Fruit fly (Drosophila melanogaster) whole organism, embryonic: Measurements from ENCODE around the gene dls.

Experiments
- Aef1 ChIP-seq: fragments of 200-800 bp; sonication (Bioruptor generic); IDR thresholded peaks from 3 replicates; pipeline ENCODE4 v1.3.6; 2022; ENCODE audit warnings: missing biosample characterization, missing genetic modification characterization
- jumu ChIP-seq: fragments of 200-800 bp; sonication (Bioruptor generic); optimal IDR thresholded peaks from 3 replicates; lab custom pipeline; 2016; ENCODE audit warnings: missing biosample characterization, missing genetic modification characterization

DNA sequence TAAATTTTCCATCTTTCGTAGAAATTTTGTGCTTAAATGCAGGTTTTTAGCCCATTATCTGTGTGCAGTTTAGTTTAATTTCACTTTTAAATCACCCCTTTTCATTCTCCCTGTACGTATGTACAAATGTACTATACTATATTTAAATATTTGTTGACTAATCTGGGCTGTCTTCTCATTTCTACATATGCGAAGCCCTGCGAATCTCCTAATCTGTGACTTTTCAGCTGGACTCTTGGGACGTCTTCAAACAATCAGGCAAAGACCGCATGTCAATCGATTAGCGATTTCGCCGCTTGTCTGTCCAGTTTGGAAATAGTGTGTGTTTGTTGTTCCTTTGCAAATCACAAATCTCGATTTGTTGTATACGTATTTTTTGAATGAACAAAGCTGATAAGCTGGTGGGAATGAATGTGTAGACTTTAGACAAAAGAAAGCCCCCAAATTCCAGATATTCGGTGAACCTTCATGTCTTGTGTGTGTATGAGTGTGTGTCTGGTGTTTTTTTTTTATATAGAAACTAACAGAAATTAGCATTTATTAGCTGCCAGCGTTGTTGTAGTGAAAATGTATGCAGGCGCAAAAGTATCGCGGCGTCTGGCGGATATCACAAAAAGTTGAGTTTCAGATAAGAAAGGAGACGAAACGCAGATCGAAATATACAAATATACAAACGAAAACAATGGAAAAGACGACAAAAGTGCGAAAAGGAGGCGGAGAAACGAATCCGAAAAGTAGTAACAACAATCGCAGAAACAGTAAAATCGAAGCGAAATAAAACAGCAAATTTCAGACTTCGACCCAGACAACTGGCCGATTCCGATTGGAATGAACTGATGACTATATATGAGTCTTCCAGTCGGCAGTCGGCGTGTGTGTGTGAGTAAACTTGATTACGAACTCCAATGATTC, 41.7 kb upstream of the dls start:
- no peak for TF ChIP-seq jumu
- TF ChIP-seq Aef1 (GFP tag; lab: Robert Waterston, UW) = no peak
